Fruit fly (Drosophila melanogaster) whole organism: ENCODE results near the gene CG12608.

Experiments used
- CG8478 ChIP-seq: fragments of >200 bp; optimal IDR thresholded peaks from 2 replicates; lab custom pipeline; 2018; ENCODE audit warnings: inconsistent platforms
- Dll ChIP-seq: fragments of >200 bp; optimal IDR thresholded peaks from 2 replicates; lab custom pipeline; 2017
- pan ChIP-seq: fragments of >200 bp; optimal IDR thresholded peaks from 2 replicates; lab custom pipeline; 2017
- psq ChIP-seq: fragments of >200 bp; optimal IDR thresholded peaks from 2 replicates; lab custom pipeline; 2017
- usp ChIP-seq: fragments of >200 bp; optimal IDR thresholded peaks from 2 replicates; lab custom pipeline; 2017; ENCODE audit warnings: missing biosample characterization, missing genetic modification characterization, mixed read lengths

dm6 chrX:15298298-15299069 lies 45.9 kb downstream of the CG12608 start:
- TF ChIP-seq pan (lab: Kevin White, UChicago) (no peak), Dll (lab: Kevin White, UChicago) (peak; percentile 77), psq (lab: Kevin White, UChicago) (no peak), CG8478 (lab: Kevin White, UChicago) (no peak), usp (GFP tag; lab: Kevin White, UChicago) (no peak)
